Worm (Caenorhabditis elegans): ENCODE measurements around the gene bgnt-1.2.

bgnt-1.2 gene

DNA sequence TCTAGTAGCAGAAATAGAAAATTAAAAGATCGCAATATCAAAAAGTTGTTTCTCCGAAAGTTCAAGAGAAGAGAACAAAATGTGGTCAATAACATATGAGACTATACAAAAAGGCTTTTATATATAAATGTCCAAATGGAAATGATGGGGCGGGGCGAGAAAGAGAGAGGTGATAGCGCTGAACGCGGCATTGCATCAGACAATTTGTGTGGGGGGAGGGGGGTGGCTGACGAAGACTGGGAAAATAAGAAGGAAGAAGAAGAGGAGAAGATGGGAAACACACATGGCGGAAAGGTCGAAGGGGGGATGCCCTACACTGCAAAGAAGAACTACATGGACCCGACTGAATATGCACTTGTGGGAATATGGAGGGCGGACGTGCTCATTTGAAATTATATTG, 16.8 kb upstream of the bgnt-1.2 start (continued):
- no peak for TF ChIP-seq gmeb-1 (tag; optimal IDR thresholded peaks at IDR 0.05)
- TF ChIP-seq snpc-4 (tag; optimal IDR thresholded peaks at IDR 0.05) = no peak
- TF ChIP-seq nhr-25 (tag; optimal IDR thresholded peaks at IDR 0.05) = peak; percentile 3
- no peak for TF ChIP-seq unc-39 (tag; optimal IDR thresholded peaks at IDR 0.05)
- no peak for TF ChIP-seq elt-1 (tag; optimal IDR thresholded peaks at IDR 0.05)
- no peak for TF ChIP-seq unc-55 (GFP tag; optimal IDR thresholded peaks at IDR 0.05)
- TF ChIP-seq crh-2 (tag; optimal IDR thresholded peaks at IDR 0.05) = no peak

ce11 chrV:2134340-2134739, 15.9 kb upstream of the bgnt-1.2 start:
- TF ChIP-seq F13H6.1 (tag; optimal IDR thresholded peaks at IDR 0.05) = peak; percentile 53
- peak in 1 of 2 experiments; percentile 23 for TF ChIP-seq lsy-2 (tag; optimal IDR thresholded peaks at IDR 0.05)
- no peak for TF ChIP-seq ztf-1 (GFP tag; conservative IDR thresholded peaks at IDR 0.05)
- no peak for TF ChIP-seq unc-55 (GFP tag; optimal IDR thresholded peaks at IDR 0.05)
- TF ChIP-seq ztf-11 (tag; optimal IDR thresholded peaks at IDR 0.05) = no peak
- TF ChIP-seq Y55F3AM.14 (GFP tag; optimal IDR thresholded peaks at IDR 0.05) = peak; percentile 26
- no peak for TF ChIP-seq lin-11 (tag; optimal IDR thresholded peaks at IDR 0.05)
- peak; percentile 52 for TF ChIP-seq sma-9 (GFP tag; optimal IDR thresholded peaks at IDR 0.05)
- TF ChIP-seq sma-9 (tag; optimal IDR thresholded peaks at IDR 0.05) = no peak
- no peak for TF ChIP-seq fos-1 (tag; optimal IDR thresholded peaks at IDR 0.05)
- TF ChIP-seq nhr-10 (tag; optimal IDR thresholded peaks at IDR 0.05) = no peak
- no peak for TF ChIP-seq elt-1 (tag; optimal IDR thresholded peaks at IDR 0.05)
- peak; percentile 43 for TF ChIP-seq sem-4 (tag; optimal IDR thresholded peaks at IDR 0.05)

- TF ChIP-seq ZK546.5 (tag; optimal IDR thresholded peaks at IDR 0.05) (no peak), snpc-4 (tag; optimal IDR thresholded peaks at IDR 0.05) (no peak), C34F6.9 (tag; optimal IDR thresholded peaks at IDR 0.05) (peak; percentile 84), skn-1 (tag; optimal IDR thresholded peaks at IDR 0.05) (no peak), ztf-11 (tag; optimal IDR thresholded peaks at IDR 0.05) (no peak), gmeb-1 (tag; optimal IDR thresholded peaks at IDR 0.05) (no peak), crh-2 (tag; optimal IDR thresholded peaks at IDR 0.05) (peak; percentile 62), alr-1 (tag; optimal IDR thresholded peaks at IDR 0.05) (no peak), nhr-10 (tag; optimal IDR thresholded peaks at IDR 0.05) (no peak), zag-1 (tag; optimal IDR thresholded peaks at IDR 0.05) (peak; percentile 83), sma-3 (GFP tag; optimal IDR thresholded peaks at IDR 0.05) (no peak), nhr-12 (tag; optimal IDR thresholded peaks at IDR 0.05) (no peak), sem-4 (tag; optimal IDR thresholded peaks at IDR 0.05) (peak; percentile 69), ztf-1 (GFP tag; conservative IDR thresholded peaks at IDR 0.05) (no peak), elt-3 (tag; optimal IDR thresholded peaks at IDR 0.05) (no peak), nhr-77 (tag; optimal IDR thresholded peaks at IDR 0.05) (no peak), ztf-4 (tag; optimal IDR thresholded peaks at IDR 0.05) (peak; percentile 29), ceh-82 (tag; optimal IDR thresholded peaks at IDR 0.05) (no peak), Y55F3AM.14 (GFP tag; optimal IDR thresholded peaks at IDR 0.05) (peak; percentile 78), F13H6.1 (tag; optimal IDR thresholded peaks at IDR 0.05) (peak; percentile 87), nhr-11 (tag; optimal IDR thresholded peaks at IDR 0.05) (no peak), unc-62 (GFP tag; optimal IDR thresholded peaks at IDR 0.05) (no peak), R02D3.7 (tag; optimal IDR thresholded peaks at IDR 0.05) (no peak), nhr-25 (tag; optimal IDR thresholded peaks at IDR 0.05) (no peak), unc-39 (tag; optimal IDR thresholded peaks at IDR 0.05) (no peak), lin-13 (GFP tag; optimal IDR thresholded peaks at IDR 0.05) (peak; percentile 50), nhr-6 (tag; optimal IDR thresholded peaks at IDR 0.05) (no peak), mab-5 (tag; optimal IDR thresholded peaks at IDR 0.05) (no peak), mbf-1 (tag; optimal IDR thresholded peaks at IDR 0.05) (no peak), elt-1 (tag; optimal IDR thresholded peaks at IDR 0.05) (no peak), fos-1 (tag; optimal IDR thresholded peaks at IDR 0.05) (peak; percentile 9), ama-1 (optimal IDR thresholded peaks at IDR 0.05) (no peak), mdl-1 (tag; optimal IDR thresholded peaks at IDR 0.05) (peak; percentile 58 to 86), aly-2 (tag; optimal IDR thresholded peaks at IDR 0.05) (no peak), sma-9 (GFP tag; optimal IDR thresholded peaks at IDR 0.05) (peak; percentile 93), sma-9 (tag; optimal IDR thresholded peaks at IDR 0.05) (no peak), nhr-237 (tag; optimal IDR thresholded peaks at IDR 0.05) (no peak), unc-55 (GFP tag; optimal IDR thresholded peaks at IDR 0.05) (peak; percentile 59), ceh-16 (tag; optimal IDR thresholded peaks at IDR 0.05) (no peak), lin-39 (tag; optimal IDR thresholded peaks at IDR 0.05) (no peak), egl-27 (tag; optimal IDR thresholded peaks at IDR 0.05) (peak; percentile 11), nhr-129 (tag; optimal IDR thresholded peaks at IDR 0.05) (peak; percentile 78), lin-11 (tag; optimal IDR thresholded peaks at IDR 0.05) (peak; percentile 64), dmd-4 (tag; optimal IDR thresholded peaks at IDR 0.05) (no peak), nhr-21 (tag; optimal IDR thresholded peaks at IDR 0.05) (no peak), nhr-23 (tag; optimal IDR thresholded peaks at IDR 0.05) (no peak), blmp-1 (tag; optimal IDR thresholded peaks at IDR 0.05; ENCODE audit: insufficient read depth) (no peak), peb-1 (tag; optimal IDR thresholded peaks at IDR 0.05) (no peak), lsy-2 (tag; optimal IDR thresholded peaks at IDR 0.05) (peak in 1 of 2 experiments; percentile 68)
Measured at ce11 chrV:2133512-2133911, 15.0 kb upstream of the bgnt-1.2 start.
